Fruit fly (Drosophila melanogaster): ENCODE measurements around the gene CG3473.

CG3473 gene

DNA sequence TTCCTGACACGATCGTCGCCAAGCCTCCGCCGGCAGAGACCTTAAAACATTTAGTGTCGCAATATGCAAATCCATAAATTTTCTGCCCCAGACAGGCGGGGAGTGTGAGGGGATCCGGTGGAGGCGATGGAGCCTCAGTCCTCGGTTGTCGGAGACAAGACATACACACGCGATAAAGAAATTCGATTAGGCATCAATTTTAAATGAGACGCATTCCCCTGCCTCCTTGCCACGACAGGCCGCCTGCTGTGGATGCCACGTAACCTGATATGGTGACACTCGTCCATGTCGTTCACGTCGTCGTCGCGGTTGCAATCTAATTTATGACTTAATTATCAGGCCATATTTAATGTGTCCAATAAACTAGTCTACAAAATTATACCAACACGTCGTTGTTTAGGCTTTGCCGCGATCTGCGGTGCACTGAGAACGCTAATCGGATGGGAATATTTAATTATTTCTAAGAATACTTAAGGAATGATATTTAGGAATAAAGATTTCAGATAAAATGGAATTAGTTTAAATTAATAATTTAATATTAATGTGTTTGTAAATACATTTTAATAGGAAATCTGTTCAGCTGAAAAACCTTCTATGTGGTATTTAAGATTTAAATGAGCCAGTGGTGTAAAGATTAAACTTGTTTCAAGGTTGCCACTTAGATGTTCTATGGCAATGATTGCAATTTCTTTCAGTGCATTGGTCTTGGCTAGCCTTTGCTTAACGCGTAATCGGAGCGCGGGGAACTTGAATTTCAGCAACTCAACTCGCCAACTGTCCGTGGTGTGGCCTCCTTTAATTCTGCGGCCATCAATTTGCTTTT, 48.1 kb downstream of the CG3473 start (continued):
- peak; percentile 73 for TF ChIP-seq CG15601 (tag; optimal IDR thresholded peaks at IDR 0.05)
- peak; percentile 77 for TF ChIP-seq CG7556 (GFP tag; optimal IDR thresholded peaks at IDR 0.05)
- TF ChIP-seq Myb (GFP tag; optimal IDR thresholded peaks at IDR 0.05), result no peak
- TF ChIP-seq shn (GFP tag; optimal IDR thresholded peaks at IDR 0.05), result no peak
- peak; percentile 64 for TF ChIP-seq ind (GFP tag; optimal IDR thresholded peaks at IDR 0.05)
- TF ChIP-seq HHEX (GFP tag; optimal IDR thresholded peaks at IDR 0.05), result peak; percentile 61
- peak; percentile 71 for TF ChIP-seq Xbp1 (GFP tag; optimal IDR thresholded peaks at IDR 0.05)
- no peak for TF ChIP-seq Lpt (GFP tag; optimal IDR thresholded peaks at IDR 0.05)
- TF ChIP-seq lmd (GFP tag; IDR thresholded peaks at IDR 0.05), result peak; percentile 48; the same call in 1 of the 2 replicates
- peak; percentile 76 for TF ChIP-seq Med (GFP tag)
- peak; percentile 62 for TF ChIP-seq CG8388 (GFP tag; optimal IDR thresholded peaks at IDR 0.05)
- peak; percentile 79 for TF ChIP-seq CG17829 (tag; optimal IDR thresholded peaks at IDR 0.05)
- TF ChIP-seq CG1024 (GFP tag; IDR thresholded peaks at IDR 0.05), result 0 out of 2 replicates have a peak, but pooled peaks have one; percentile 12
- peak; percentile 60 for TF ChIP-seq org-1 (GFP tag; optimal IDR thresholded peaks at IDR 0.05)
- TF ChIP-seq CG10209 (GFP tag; optimal IDR thresholded peaks at IDR 0.05), result peak; percentile 71
- TF ChIP-seq tx (GFP tag; optimal IDR thresholded peaks at IDR 0.05), result no peak
- no peak for TF ChIP-seq lbe (GFP tag; optimal IDR thresholded peaks at IDR 0.05)
- peak; percentile 37 for TF ChIP-seq CG13296 (GFP tag; optimal IDR thresholded peaks at IDR 0.05)
- TF ChIP-seq NfI (GFP tag; optimal IDR thresholded peaks at IDR 0.05), result peak; percentile 29
- TF ChIP-seq CG34376 (GFP tag; optimal IDR thresholded peaks at IDR 0.05), result peak; percentile 37
- peak; percentile 30 for TF ChIP-seq Hr3 (GFP tag; optimal IDR thresholded peaks at IDR 0.05)
- peak; percentile 7 for TF ChIP-seq Dek (tag; optimal IDR thresholded peaks at IDR 0.05)
- no peak for TF ChIP-seq CG9876 (GFP tag; optimal IDR thresholded peaks at IDR 0.05)
- no peak for TF ChIP-seq CG13123 (GFP tag; optimal IDR thresholded peaks at IDR 0.05)
- TF ChIP-seq CG4617 (GFP tag; optimal IDR thresholded peaks at IDR 0.05; ENCODE audit: borderline replicate concordance), result peak; percentile 3
- TF ChIP-seq pita (GFP tag; optimal IDR thresholded peaks at IDR 0.05), result no peak
- TF ChIP-seq cwo (GFP tag; optimal IDR thresholded peaks at IDR 0.05), result peak; percentile 31
- no peak for TF ChIP-seq ash1 (GFP tag; optimal IDR thresholded peaks at IDR 0.05)
- no peak for TF ChIP-seq CG6791 (GFP tag; IDR thresholded peaks at IDR 0.05; ENCODE audit: partially characterized antibody)
- peak; percentile 52 for TF ChIP-seq Fer1 (GFP tag; optimal IDR thresholded peaks at IDR 0.05)
- no peak for TF ChIP-seq CG33213 (GFP tag; optimal IDR thresholded peaks at IDR 0.05)
- TF ChIP-seq Fer3 (tag; optimal IDR thresholded peaks at IDR 0.05), result peak; percentile 49
- TF ChIP-seq al (GFP tag; IDR thresholded peaks at IDR 0.05), result no peak
- TF ChIP-seq CG2678 (tag; optimal IDR thresholded peaks at IDR 0.05), result peak; percentile 80
- no peak for TF ChIP-seq CG17186 (GFP tag; optimal IDR thresholded peaks at IDR 0.05)
- TF ChIP-seq CG4707 (GFP tag; optimal IDR thresholded peaks at IDR 0.05), result no peak
- peak; percentile 52; the same call in 1 of the 2 replicates for TF ChIP-seq Awh (GFP tag; IDR thresholded peaks at IDR 0.05)
- TF ChIP-seq PHDP (tag; optimal IDR thresholded peaks at IDR 0.05), result peak; percentile 70
- TF ChIP-seq sd (tag; optimal IDR thresholded peaks at IDR 0.05), result peak; percentile 61
- TF ChIP-seq CG3407 (GFP tag; optimal IDR thresholded peaks at IDR 0.05), result peak; percentile 49
- peak; percentile 56; the same call in 1 of the 2 replicates for TF ChIP-seq CG14441 (GFP tag; IDR thresholded peaks at IDR 0.05)
- peak; percentile 88 for TF ChIP-seq CG18262 (tag; optimal IDR thresholded peaks at IDR 0.05)
- TF ChIP-seq Stat92E (GFP tag; optimal IDR thresholded peaks at IDR 0.05), result peak in 1 of 3 experiments; percentile 43
- no peak for TF ChIP-seq ab (GFP tag; optimal IDR thresholded peaks at IDR 0.05)
- no peak for TF ChIP-seq CG13287 (GFP tag; IDR thresholded peaks at IDR 0.05; ENCODE audit: partially characterized antibody)
- TF ChIP-seq ken (GFP tag; IDR thresholded peaks at IDR 0.05), result no peak
- TF ChIP-seq CG12236 (GFP tag; optimal IDR thresholded peaks at IDR 0.05), result no peak
- TF ChIP-seq fd96Cb (tag; optimal IDR thresholded peaks at IDR 0.05), result peak; percentile 80

Measured in whole organism, embryonic.